Fruit fly (Drosophila melanogaster) whole organism, embryonic: ENCODE measurements around the gene CG6733.

Experiments
- BEAF-32 ChIP-seq: fragments of 200-800 bp; sonication (Bioruptor generic); optimal IDR thresholded peaks from 3 replicates; lab custom pipeline; 2017; ENCODE audit warnings: missing biosample characterization, missing genetic modification characterization, mild to moderate bottlenecking, moderate library complexity, missing genetic modification reagents
- CG11085 ChIP-seq: fragments of 200-800 bp; sonication (Bioruptor generic); IDR thresholded peaks from 2 replicates; pipeline ENCODE4 v1.3.6; 2022; ENCODE audit warnings: missing biosample characterization, missing genetic modification characterization
- CG11456 ChIP-seq: fragments of 200-800 bp; sonication (Bioruptor generic); IDR thresholded peaks from 3 replicates; pipeline ENCODE4 v1.3.6; 2022; ENCODE audit warnings: missing biosample characterization, missing genetic modification characterization
- CG11696 ChIP-seq: fragments of 200-800 bp; sonication (Bioruptor generic); IDR thresholded peaks from 2 replicates; pipeline ENCODE4 v1.3.6; 2022; ENCODE audit warnings: missing biosample characterization, missing genetic modification characterization
- CG14050 ChIP-seq: fragments of 200-800 bp; sonication (Bioruptor generic); IDR thresholded peaks from 3 replicates; pipeline ENCODE4 v1.3.6; 2022; ENCODE audit warnings: missing biosample characterization, missing genetic modification characterization
- CG15601 ChIP-seq: fragments of 200-800 bp; sonication (Bioruptor generic); optimal IDR thresholded peaks from 3 replicates; lab custom pipeline; 2019; ENCODE audit warnings: missing biosample characterization, mild to moderate bottlenecking, missing genetic modification characterization, moderate library complexity
- CG1603 ChIP-seq: fragments of 200-800 bp; sonication (Bioruptor generic); optimal IDR thresholded peaks from 2 replicates; lab custom pipeline; 2019; ENCODE audit warnings: missing biosample characterization, mild to moderate bottlenecking, missing genetic modification characterization, moderate library complexity
- CG17612 ChIP-seq: fragments of 200-800 bp; sonication (Bioruptor generic); IDR thresholded peaks from 2 replicates; pipeline ENCODE4 v1.3.6; 2022; ENCODE audit warnings: missing biosample characterization, missing genetic modification characterization
- CG1832 ChIP-seq: fragments of 200-800 bp; sonication (Bioruptor generic); optimal IDR thresholded peaks from 2 replicates; lab custom pipeline; 2017; ENCODE audit warnings: missing biosample characterization, mild to moderate bottlenecking, missing genetic modification characterization, inconsistent platforms
- CG18619 ChIP-seq: fragments of 200-800 bp; sonication (Bioruptor generic); optimal IDR thresholded peaks from 3 replicates; lab custom pipeline; 2017; ENCODE audit warnings: missing biosample characterization, mild to moderate bottlenecking, missing genetic modification characterization
- CG4282 ChIP-seq: fragments of 200-800 bp; sonication (Bioruptor generic); optimal IDR thresholded peaks from 2 replicates; lab custom pipeline; 2016; ENCODE audit warnings: missing biosample characterization, missing genetic modification characterization
- CG4360 ChIP-seq: fragments of 200-800 bp; sonication (Bioruptor generic); IDR thresholded peaks from 2 replicates; pipeline ENCODE4 v1.3.6; 2022; ENCODE audit warnings: missing biosample characterization, missing genetic modification characterization
- CG4707 ChIP-seq: fragments of 200-800 bp; sonication (Bioruptor generic); optimal IDR thresholded peaks from 2 replicates; lab custom pipeline; 2018; ENCODE audit warnings: missing biosample characterization, mild to moderate bottlenecking, missing genetic modification characterization, moderate library complexity
- CG6791 ChIP-seq: fragments of 200-800 bp; sonication (Bioruptor generic); IDR thresholded peaks from 3 replicates; pipeline ENCODE4 v1.3.6; 2022; ENCODE audit warnings: missing biosample characterization, missing genetic modification characterization; ENCODE audit not compliant: partially characterized antibody
- CG7271 ChIP-seq: fragments of 200-800 bp; sonication (Bioruptor generic); optimal IDR thresholded peaks from 2 replicates; lab custom pipeline; 2018; ENCODE audit warnings: missing biosample characterization, mild to moderate bottlenecking, missing genetic modification characterization, moderate library complexity
- CG7357 ChIP-seq: fragments of 200-800 bp; sonication (Bioruptor generic); IDR thresholded peaks from 3 replicates; pipeline ENCODE4 v1.3.6; 2022; ENCODE audit warnings: missing biosample characterization, missing genetic modification characterization
- CG8924 ChIP-seq: fragments of 200-800 bp; optimal IDR thresholded peaks from 3 replicates; lab custom pipeline; 2019; ENCODE audit warnings: missing biosample characterization, mild to moderate bottlenecking, missing genetic modification characterization, moderate library complexity
- CTCF ChIP-seq: fragments of 200-800 bp; sonication (Bioruptor generic); optimal IDR thresholded peaks from 2 replicates; lab custom pipeline; 2017; ENCODE audit warnings: missing biosample characterization, mild to moderate bottlenecking, missing genetic modification characterization, moderate library complexity
- CoRest ChIP-seq: fragments of 200-800 bp; sonication (Bioruptor generic); optimal IDR thresholded peaks from 3 replicates; lab custom pipeline; 2018; ENCODE audit warnings: missing biosample characterization, mild to moderate bottlenecking, missing genetic modification characterization, moderate library complexity
- CrebB ChIP-seq: fragments of 200-800 bp; sonication (Bioruptor generic); optimal IDR thresholded peaks from 3 replicates; lab custom pipeline; 2018; ENCODE audit warnings: missing biosample characterization, mild to moderate bottlenecking, missing genetic modification characterization
- Deaf1 ChIP-seq: fragments of 200-800 bp; optimal IDR thresholded peaks from 3 replicates; lab custom pipeline; 2019; ENCODE audit warnings: missing biosample characterization, mild to moderate bottlenecking, missing genetic modification characterization, moderate library complexity
- Dek ChIP-seq: fragments of 200-800 bp; sonication (Bioruptor generic); optimal IDR thresholded peaks from 3 replicates; lab custom pipeline; 2019; ENCODE audit warnings: missing biosample characterization, mild to moderate bottlenecking, missing genetic modification characterization, moderate library complexity
- Doc3 ChIP-seq: fragments of 200-800 bp; sonication (Bioruptor generic); IDR thresholded peaks from 3 replicates; pipeline ENCODE4 v1.3.6; 2022; ENCODE audit warnings: missing biosample characterization, missing genetic modification characterization; ENCODE audit not compliant: partially characterized antibody
- Drgx ChIP-seq: fragments of 200-800 bp; sonication (Bioruptor generic); IDR thresholded peaks from 2 replicates; pipeline ENCODE4 v1.3.6; 2022; ENCODE audit warnings: missing biosample characterization, missing genetic modification characterization
- Ets97D ChIP-seq: fragments of 200-800 bp; sonication (Bioruptor generic); optimal IDR thresholded peaks from 3 replicates; lab custom pipeline; 2016; ENCODE audit warnings: missing biosample characterization, missing genetic modification characterization
- Lhr ChIP-seq: fragments of 200-800 bp; sonication (Bioruptor generic); optimal IDR thresholded peaks from 3 replicates; lab custom pipeline; 2017; ENCODE audit warnings: mild to moderate bottlenecking, missing biosample characterization, missing genetic modification reagents, missing genetic modification characterization
- MESR4 ChIP-seq: fragments of 200-800 bp; sonication (Bioruptor generic); optimal IDR thresholded peaks from 2 replicates; lab custom pipeline; 2018; ENCODE audit warnings: missing biosample characterization, mild to moderate bottlenecking, missing genetic modification characterization, moderate library complexity
- Neu2 ChIP-seq: fragments of 200-800 bp; sonication (Bioruptor generic); optimal IDR thresholded peaks from 3 replicates; lab custom pipeline; 2016; ENCODE audit warnings: missing biosample characterization, missing genetic modification characterization, borderline replicate concordance
- NfI ChIP-seq: fragments of 200-800 bp; sonication (Bioruptor generic); optimal IDR thresholded peaks from 3 replicates; lab custom pipeline; 2018; ENCODE audit warnings: missing biosample characterization, mild to moderate bottlenecking, missing genetic modification characterization, moderate library complexity
- Side ChIP-seq: fragments of 200-800 bp; sonication (Bioruptor generic); optimal IDR thresholded peaks from 2 replicates; lab custom pipeline; 2016; ENCODE audit warnings: missing biosample characterization, missing genetic modification characterization
- Taf1 ChIP-seq: fragments of 200-800 bp; sonication (Bioruptor generic); IDR thresholded peaks from 2 replicates; pipeline ENCODE4 v1.3.6; 2022; ENCODE audit warnings: missing biosample characterization, missing genetic modification characterization
- ato ChIP-seq: fragments of 200-800 bp; sonication (Bioruptor generic); IDR thresholded peaks from 2 replicates; pipeline ENCODE4 v1.3.6; 2022; ENCODE audit warnings: missing biosample characterization, missing genetic modification characterization; ENCODE audit not compliant: partially characterized antibody
- bowl ChIP-seq: fragments of 200-800 bp; sonication (Bioruptor generic); IDR thresholded peaks from 2 replicates; pipeline ENCODE4 v1.3.6; 2022; ENCODE audit warnings: missing biosample characterization, missing genetic modification characterization
- br ChIP-seq: fragments of >200 bp; optimal IDR thresholded peaks from 2 replicates; lab custom pipeline; 2017
- caup ChIP-seq: fragments of 200-800 bp; sonication (Bioruptor generic); optimal IDR thresholded peaks from 3 replicates; lab custom pipeline; 2017; ENCODE audit warnings: missing biosample characterization, mild to moderate bottlenecking, missing genetic modification characterization, moderate library complexity; ENCODE audit not compliant: severe bottlenecking
- chif ChIP-seq, 2 experiments: fragments of 200-800 bp; sonication (Bioruptor generic); optimal IDR thresholded peaks; 3 replicates each; lab custom pipeline; 2016; ENCODE audit warnings: missing biosample characterization in 2 of 2, missing genetic modification characterization in 2 of 2
- chinmo ChIP-seq: fragments of 200-800 bp; sonication (Bioruptor generic); IDR thresholded peaks from 4 replicates; pipeline ENCODE4 v1.3.6; 2022; ENCODE audit warnings: missing biosample characterization, missing genetic modification characterization; ENCODE audit not compliant: partially characterized antibody
- chm ChIP-seq: fragments of 200-800 bp; sonication (Bioruptor generic); IDR thresholded peaks from 2 replicates; pipeline ENCODE4 v1.3.6; 2022; ENCODE audit warnings: missing biosample characterization, missing genetic modification characterization
- crp ChIP-seq, 2 experiments: fragments of 200-800 bp; sonication (Bioruptor generic); optimal IDR thresholded peaks; 2 replicates in 1 of 2; 3 replicates in 1 of 2; lab custom pipeline; 2017; ENCODE audit warnings: missing biosample characterization in 2 of 2, missing genetic modification characterization in 2 of 2, mild to moderate bottlenecking in 1 of 2, moderate library complexity in 1 of 2
- eve ChIP-seq, 2 experiments: fragments of >200 bp; optimal IDR thresholded peaks; 2 replicates each; lab custom pipeline; 2017; ENCODE audit warnings: missing biosample characterization in 2 of 2, missing genetic modification characterization in 2 of 2
- gsb ChIP-seq: fragments of 200-800 bp; sonication (Bioruptor generic); IDR thresholded peaks from 2 replicates; pipeline ENCODE4 v1.3.6; 2022; ENCODE audit warnings: missing biosample characterization, missing genetic modification characterization
- lab ChIP-seq: fragments of 200-800 bp; sonication (Bioruptor generic); optimal IDR thresholded peaks from 3 replicates; lab custom pipeline; 2017; ENCODE audit warnings: missing biosample characterization, missing genetic modification characterization, mild to moderate bottlenecking, moderate library complexity, missing genetic modification reagents
- mld ChIP-seq: fragments of 200-800 bp; sonication (Bioruptor generic); IDR thresholded peaks from 3 replicates; pipeline ENCODE4 v1.3.6; 2022; ENCODE audit warnings: missing biosample characterization, missing genetic modification characterization; ENCODE audit not compliant: partially characterized antibody
- p53 ChIP-seq: fragments of 200-800 bp; sonication (Bioruptor generic); optimal IDR thresholded peaks from 2 replicates; lab custom pipeline; 2016; ENCODE audit warnings: missing biosample characterization, missing genetic modification characterization
- rib ChIP-seq: fragments of 200-800 bp; sonication (Bioruptor generic); IDR thresholded peaks from 2 replicates; pipeline ENCODE4 v1.3.6; 2022; ENCODE audit warnings: missing biosample characterization, missing genetic modification characterization
- sisA ChIP-seq: fragments of 200-800 bp; sonication (Bioruptor generic); IDR thresholded peaks from 2 replicates; pipeline ENCODE4 v1.3.6; 2022; ENCODE audit warnings: missing biosample characterization, missing genetic modification characterization
- vnd ChIP-seq: fragments of 200-800 bp; sonication (Bioruptor generic); IDR thresholded peaks from 3 replicates; pipeline ENCODE4 v1.3.6; 2022; ENCODE audit warnings: missing biosample characterization, missing genetic modification characterization; ENCODE audit not compliant: partially characterized antibody
- yki ChIP-seq: fragments of >200 bp; optimal IDR thresholded peaks from 3 replicates; lab custom pipeline; 2018
- zen ChIP-seq: fragments of 200-800 bp; sonication (Bioruptor generic); optimal IDR thresholded peaks from 3 replicates; lab custom pipeline; 2018; ENCODE audit warnings: missing biosample characterization, mild to moderate bottlenecking, missing genetic modification characterization, moderate library complexity

CG6733 gene

dm6 chr3R:23117683-23118470, 20.3 kb downstream of the CG6733 start, which contains the start of the genes Rassf and CenB1A (continued):
- peak; percentile 28 for TF ChIP-seq CG1603 (tag; lab: Kevin White, UChicago)
- no peak for TF ChIP-seq CG11456 (GFP tag; lab: Robert Waterston, UW)
- 0 out of 4 replicates have a peak, but pooled peaks have one; percentile 49 for TF ChIP-seq chinmo (GFP tag; lab: Robert Waterston, UW)
- TF ChIP-seq p53 (GFP tag; lab: Kevin White, UChicago) = no peak
- TF ChIP-seq CG4360 (GFP tag; lab: Robert Waterston, UW) = no peak
- no peak for TF ChIP-seq yki
- peak in 1 of 2 experiments; percentile 74 for TF ChIP-seq crp (GFP tag; optimal IDR thresholded peaks at IDR 0.05; lab: Kevin White, UChicago)
- no peak for TF ChIP-seq CG17612
- TF ChIP-seq BEAF-32 (GFP tag; lab: Kevin White, UChicago) = peak; percentile 40
- no peak for TF ChIP-seq NfI
- 0 out of 2 replicates have a peak, but pooled peaks have one; percentile 11 for TF ChIP-seq Taf1 (GFP tag; lab: Robert Waterston, UW)
- TF ChIP-seq chm = no peak
- TF ChIP-seq vnd (GFP tag; lab: Robert Waterston, UW) = no peak
- TF ChIP-seq CG14050 (GFP tag; lab: Robert Waterston, UW) = no peak
- TF ChIP-seq lab (GFP tag; lab: Kevin White, UChicago) = peak; percentile 19
- 0 out of 3 replicates have a peak, but pooled peaks have one; percentile 40 for TF ChIP-seq CG7357
- no peak for TF ChIP-seq ato (GFP tag; lab: Robert Waterston, UW)
- TF ChIP-seq gsb (GFP tag; lab: Robert Waterston, UW) = no peak
- no peak for TF ChIP-seq eve (GFP tag; optimal IDR thresholded peaks at IDR 0.05; lab: Kevin White, UChicago)
- TF ChIP-seq CG7271 (tag; lab: Kevin White, UChicago) = peak; percentile 5
- TF ChIP-seq caup = peak; percentile 22
- peak; percentile 13 for TF ChIP-seq Lhr
- no peak for TF ChIP-seq Neu2 (GFP tag; lab: Kevin White, UChicago)
- no peak for TF ChIP-seq br
- peak; percentile 23 for TF ChIP-seq CG4282
- peak; percentile 60 for TF ChIP-seq Ets97D (GFP tag; lab: Kevin White, UChicago)
- no peak for TF ChIP-seq bowl (GFP tag; lab: Robert Waterston, UW)
- TF ChIP-seq Drgx (GFP tag; lab: Robert Waterston, UW) = 0 out of 2 replicates have a peak, but pooled peaks have one; percentile 24
- TF ChIP-seq sisA = peak; percentile 37; the same call in 1 of the 2 replicates
- TF ChIP-seq Doc3 (GFP tag; lab: Robert Waterston, UW) = no peak
- TF ChIP-seq Dek = peak; percentile 33
- TF ChIP-seq MESR4 (GFP tag; lab: Kevin White, UChicago) = peak; percentile 72
- no peak for TF ChIP-seq CrebB (tag; lab: Kevin White, UChicago)
- no peak for TF ChIP-seq CG4707
- no peak for TF ChIP-seq CG11085 (GFP tag; lab: Robert Waterston, UW)
- TF ChIP-seq chif (GFP tag; optimal IDR thresholded peaks at IDR 0.05; lab: Kevin White, UChicago) = peak in 1 of 2 experiments; percentile 36
- peak; percentile 15 for TF ChIP-seq Deaf1 (tag; lab: Kevin White, UChicago)
- no peak for TF ChIP-seq CTCF (GFP tag; lab: Kevin White, UChicago)
- peak; percentile 9; the same call in 1 of the 2 replicates for TF ChIP-seq rib (GFP tag; lab: Robert Waterston, UW)
- TF ChIP-seq Side (GFP tag; lab: Kevin White, UChicago) = no peak
- no peak for TF ChIP-seq mld
- no peak for TF ChIP-seq zen (tag; lab: Kevin White, UChicago)
- no peak for TF ChIP-seq CG6791 (GFP tag; lab: Robert Waterston, UW)
- TF ChIP-seq CG11696 = no peak
- no peak for TF ChIP-seq CG15601 (tag; lab: Kevin White, UChicago)
- TF ChIP-seq CG8924 (tag; lab: Kevin White, UChicago) = no peak
- peak; percentile 61 for TF ChIP-seq CoRest (tag; lab: Kevin White, UChicago)
- TF ChIP-seq CG18619 (GFP tag; lab: Kevin White, UChicago) = peak; percentile 48
- no peak for TF ChIP-seq CG1832 (GFP tag; lab: Kevin White, UChicago)
